Fruit fly (Drosophila melanogaster) whole organism, embryonic: ENCODE data around the gene waw.

ENCODE experiments used
- CG12104 ChIP-seq: fragments of 200-800 bp; sonication (Bioruptor generic); optimal IDR thresholded peaks from 3 replicates; lab custom pipeline; 2016; ENCODE audit warnings: missing biosample characterization, missing genetic modification characterization
- CG12219 ChIP-seq: fragments of 200-800 bp; sonication (Bioruptor generic); optimal IDR thresholded peaks from 3 replicates; lab custom pipeline; 2018; ENCODE audit warnings: missing biosample characterization, mild to moderate bottlenecking, missing genetic modification characterization
- CG13894 ChIP-seq: fragments of 200-800 bp; sonication (Bioruptor generic); optimal IDR thresholded peaks from 3 replicates; lab custom pipeline; 2018; ENCODE audit warnings: missing biosample characterization, mild to moderate bottlenecking, missing genetic modification characterization, moderate library complexity
- CG1602 ChIP-seq: fragments of 200-800 bp; sonication (Bioruptor generic); optimal IDR thresholded peaks from 3 replicates; lab custom pipeline; 2016; ENCODE audit warnings: missing biosample characterization, missing genetic modification characterization
- CG16779 ChIP-seq: fragments of 200-800 bp; sonication (Bioruptor generic); IDR thresholded peaks from 2 replicates; pipeline ENCODE4 v1.3.6; 2022; ENCODE audit warnings: missing biosample characterization, missing genetic modification characterization
- CG17568 ChIP-seq: fragments of 200-800 bp; sonication (Bioruptor generic); optimal IDR thresholded peaks from 2 replicates; lab custom pipeline; 2018; ENCODE audit warnings: missing biosample characterization, mild to moderate bottlenecking, missing genetic modification characterization, moderate library complexity
- CG2202 ChIP-seq: fragments of 200-800 bp; sonication (Bioruptor generic); optimal IDR thresholded peaks from 2 replicates; lab custom pipeline; 2018; ENCODE audit warnings: missing biosample characterization, mild to moderate bottlenecking, missing genetic modification characterization
- CG2875 ChIP-seq: fragments of 200-800 bp; sonication (Bioruptor generic); optimal IDR thresholded peaks from 2 replicates; lab custom pipeline; 2017; ENCODE audit warnings: missing biosample characterization, mild to moderate bottlenecking, missing genetic modification characterization, missing genetic modification reagents
- CG34224 ChIP-seq: fragments of 200-800 bp; sonication (Bioruptor generic); IDR thresholded peaks from 3 replicates; pipeline ENCODE4 v1.3.6; 2022; ENCODE audit warnings: missing biosample characterization, missing genetic modification characterization; ENCODE audit not compliant: partially characterized antibody
- CG42726 ChIP-seq: fragments of 200-800 bp; sonication (Bioruptor generic); IDR thresholded peaks from 2 replicates; pipeline ENCODE4 v1.3.6; 2022; ENCODE audit warnings: missing biosample characterization, missing genetic modification characterization; ENCODE audit not compliant: partially characterized antibody
- CG6791 ChIP-seq: fragments of 200-800 bp; sonication (Bioruptor generic); IDR thresholded peaks from 3 replicates; pipeline ENCODE4 v1.3.6; 2022; ENCODE audit warnings: missing biosample characterization, missing genetic modification characterization; ENCODE audit not compliant: partially characterized antibody
- CG8089 ChIP-seq: fragments of 200-800 bp; sonication (Bioruptor generic); optimal IDR thresholded peaks from 3 replicates; lab custom pipeline; 2016; ENCODE audit warnings: missing biosample characterization, missing genetic modification characterization
- CG8944 ChIP-seq: fragments of 200-800 bp; sonication (Bioruptor generic); optimal IDR thresholded peaks from 3 replicates; lab custom pipeline; 2016; ENCODE audit warnings: missing biosample characterization, missing genetic modification characterization
- CkIIα-i1 ChIP-seq: fragments of 200-800 bp; sonication (Bioruptor generic); IDR thresholded peaks from 2 replicates; pipeline ENCODE4 v1.3.6; 2022; ENCODE audit warnings: missing biosample characterization, missing genetic modification characterization
- CrebB ChIP-seq: fragments of 200-800 bp; sonication (Bioruptor generic); optimal IDR thresholded peaks from 3 replicates; lab custom pipeline; 2018; ENCODE audit warnings: missing biosample characterization, mild to moderate bottlenecking, missing genetic modification characterization
- D ChIP-seq, 2 experiments: fragments of 200-800 bp in 1 of 2; fragments of >200 bp in 1 of 2; sonication (Bioruptor generic) in 1 of 2; optimal IDR thresholded peaks; 2 replicates in 1 of 2; 3 replicates in 1 of 2; lab custom pipeline; 2017; ENCODE audit warnings: mild to moderate bottlenecking in 1 of 2, missing biosample characterization in 1 of 2, missing genetic modification characterization in 1 of 2, missing genetic modification reagents in 1 of 2
- Dad ChIP-seq: fragments of 200-800 bp; sonication (Bioruptor generic); optimal IDR thresholded peaks from 3 replicates; lab custom pipeline; 2016; ENCODE audit warnings: missing biosample characterization, missing genetic modification characterization
- Deaf1 ChIP-seq: fragments of 200-800 bp; optimal IDR thresholded peaks from 3 replicates; lab custom pipeline; 2019; ENCODE audit warnings: missing biosample characterization, mild to moderate bottlenecking, missing genetic modification characterization, moderate library complexity
- Dip2 ChIP-seq: fragments of 200-800 bp; sonication (Bioruptor generic); IDR thresholded peaks from 2 replicates; pipeline ENCODE4 v1.3.6; 2022; ENCODE audit warnings: missing biosample characterization, missing genetic modification characterization
- HLH54F ChIP-seq: fragments of 200-800 bp; sonication (Bioruptor generic); optimal IDR thresholded peaks from 3 replicates; lab custom pipeline; 2016; ENCODE audit warnings: missing biosample characterization, missing genetic modification characterization
- HmgD ChIP-seq: fragments of 200-800 bp; sonication (Bioruptor generic); optimal IDR thresholded peaks from 3 replicates; lab custom pipeline; 2016; ENCODE audit warnings: missing biosample characterization, missing genetic modification characterization
- Hsf ChIP-seq: fragments of 200-800 bp; sonication (Bioruptor generic); optimal IDR thresholded peaks from 3 replicates; lab custom pipeline; 2016; ENCODE audit warnings: missing biosample characterization, missing genetic modification characterization
- Lpt ChIP-seq: fragments of >200 bp; optimal IDR thresholded peaks from 2 replicates; lab custom pipeline; 2018; ENCODE audit warnings: missing biosample characterization, missing genetic modification characterization
- Nf-YB ChIP-seq: fragments of 200-800 bp; sonication (Bioruptor generic); optimal IDR thresholded peaks from 3 replicates; lab custom pipeline; 2019; ENCODE audit warnings: missing biosample characterization, mild to moderate bottlenecking, missing genetic modification characterization, moderate library complexity
- PHDP ChIP-seq: fragments of 200-800 bp; sonication (Bioruptor generic); optimal IDR thresholded peaks from 3 replicates; lab custom pipeline; 2018; ENCODE audit warnings: missing biosample characterization, mild to moderate bottlenecking, missing genetic modification characterization, moderate library complexity
- Pdp1 ChIP-seq, 2 experiments: fragments of 200-800 bp; sonication (Bioruptor generic); optimal IDR thresholded peaks; 3 replicates each; lab custom pipeline; 2016; ENCODE audit warnings: missing biosample characterization in 2 of 2, missing genetic modification characterization in 2 of 2, mild to moderate bottlenecking in 1 of 2, moderate library complexity in 1 of 2
- Scr ChIP-seq: fragments of 200-800 bp; sonication (Bioruptor generic); IDR thresholded peaks from 2 replicates; pipeline ENCODE4 v1.3.6; 2022; ENCODE audit warnings: missing biosample characterization, missing genetic modification characterization; ENCODE audit not compliant: partially characterized antibody
- Taf1 ChIP-seq: fragments of 200-800 bp; sonication (Bioruptor generic); IDR thresholded peaks from 2 replicates; pipeline ENCODE4 v1.3.6; 2022; ENCODE audit warnings: missing biosample characterization, missing genetic modification characterization
- Vsx1 ChIP-seq: fragments of 200-800 bp; sonication (Bioruptor generic); optimal IDR thresholded peaks from 2 replicates; lab custom pipeline; 2017; ENCODE audit warnings: missing biosample characterization, mild to moderate bottlenecking, missing genetic modification characterization, missing genetic modification reagents
- al ChIP-seq: fragments of 200-800 bp; sonication (Bioruptor generic); IDR thresholded peaks from 2 replicates; pipeline ENCODE4 v1.3.6; 2022; ENCODE audit warnings: missing biosample characterization, missing genetic modification characterization
- bab2 ChIP-seq: fragments of 200-800 bp; sonication (Bioruptor generic); optimal IDR thresholded peaks from 2 replicates; lab custom pipeline; 2016; ENCODE audit warnings: missing biosample characterization, missing genetic modification characterization
- cas ChIP-seq: fragments of 200-800 bp; sonication (Bioruptor generic); IDR thresholded peaks from 2 replicates; pipeline ENCODE4 v1.3.6; 2022; ENCODE audit warnings: missing biosample characterization, missing genetic modification characterization
- chm ChIP-seq: fragments of 200-800 bp; sonication (Bioruptor generic); IDR thresholded peaks from 2 replicates; pipeline ENCODE4 v1.3.6; 2022; ENCODE audit warnings: missing biosample characterization, missing genetic modification characterization
- da ChIP-seq: fragments of 200-800 bp; sonication (Bioruptor generic); optimal IDR thresholded peaks from 2 replicates; lab custom pipeline; 2016; ENCODE audit warnings: missing biosample characterization, missing genetic modification characterization
- hth ChIP-seq: fragments of >200 bp; optimal IDR thresholded peaks from 2 replicates; lab custom pipeline; 2017; ENCODE audit warnings: inconsistent platforms
- insv ChIP-seq, 2 experiments: fragments of 200-800 bp; sonication (Bioruptor generic); optimal IDR thresholded peaks; 3 replicates each; lab custom pipeline; 2016 to 2018; ENCODE audit warnings: missing biosample characterization in 2 of 2, missing genetic modification characterization in 2 of 2
- maf-S ChIP-seq: fragments of 200-800 bp; sonication (Bioruptor generic); optimal IDR thresholded peaks from 2 replicates; lab custom pipeline; 2016; ENCODE audit warnings: missing biosample characterization, missing genetic modification characterization
- mam ChIP-seq: fragments of 200-800 bp; sonication (Bioruptor generic); optimal IDR thresholded peaks from 3 replicates; lab custom pipeline; 2016; ENCODE audit warnings: missing biosample characterization, missing genetic modification characterization
- nmo ChIP-seq: fragments of 200-800 bp; sonication (Bioruptor generic); optimal IDR thresholded peaks from 2 replicates; lab custom pipeline; 2018; ENCODE audit warnings: missing biosample characterization, mild to moderate bottlenecking, missing genetic modification characterization, moderate library complexity
- odd ChIP-seq: fragments of 200-800 bp; sonication (Bioruptor generic); optimal IDR thresholded peaks from 2 replicates; lab custom pipeline; 2017; ENCODE audit warnings: missing biosample characterization, mild to moderate bottlenecking, missing genetic modification characterization
- onecut ChIP-seq: fragments of 200-800 bp; sonication (Bioruptor generic); IDR thresholded peaks from 2 replicates; pipeline ENCODE4 v1.3.6; 2022; ENCODE audit warnings: missing biosample characterization, missing genetic modification characterization
- org-1 ChIP-seq: fragments of 200-800 bp; sonication (Bioruptor generic); optimal IDR thresholded peaks from 2 replicates; lab custom pipeline; 2017; ENCODE audit warnings: missing biosample characterization, missing genetic modification characterization
- pita ChIP-seq: fragments of 200-800 bp; sonication (Bioruptor generic); optimal IDR thresholded peaks from 2 replicates; lab custom pipeline; 2017; ENCODE audit warnings: missing biosample characterization, mild to moderate bottlenecking, missing genetic modification characterization
- pros ChIP-seq: fragments of 200-800 bp; sonication (Bioruptor generic); optimal IDR thresholded peaks from 3 replicates; lab custom pipeline; 2019; ENCODE audit warnings: missing biosample characterization, mild to moderate bottlenecking, missing genetic modification characterization, moderate library complexity
- sens ChIP-seq: fragments of 200-800 bp; sonication (Bioruptor generic); peaks from one replicate; lab custom pipeline; 2016; ENCODE audit warnings: missing biosample characterization, missing genetic modification characterization
- slp2 ChIP-seq: fragments of 200-800 bp; sonication (Bioruptor generic); optimal IDR thresholded peaks from 2 replicates; lab custom pipeline; 2016; ENCODE audit warnings: missing biosample characterization, missing genetic modification characterization
- sr ChIP-seq: fragments of 200-800 bp; sonication (Bioruptor generic); IDR thresholded peaks from 3 replicates; pipeline ENCODE4 v1.3.6; 2022; ENCODE audit warnings: missing biosample characterization, missing genetic modification characterization
- toy ChIP-seq: fragments of 200-800 bp; sonication (Bioruptor generic); IDR thresholded peaks from 2 replicates; pipeline ENCODE4 v1.3.6; 2022; ENCODE audit warnings: missing biosample characterization, missing genetic modification characterization
- twi ChIP-seq: fragments of 200-800 bp; optimal IDR thresholded peaks from 2 replicates; lab custom pipeline; 2019; ENCODE audit warnings: missing biosample characterization, mild to moderate bottlenecking, missing genetic modification characterization, moderate library complexity
- wek ChIP-seq: fragments of 200-800 bp; sonication (Bioruptor generic); optimal IDR thresholded peaks from 3 replicates; lab custom pipeline; 2018; ENCODE audit warnings: missing biosample characterization, mild to moderate bottlenecking, missing genetic modification characterization, moderate library complexity
- yki ChIP-seq: fragments of >200 bp; optimal IDR thresholded peaks from 3 replicates; lab custom pipeline; 2018

waw gene

dm6 chrX:21345036-21345500, 17.8 kb upstream of the waw start, which contains the start of gene dod (continued):
- no peak for TF ChIP-seq CG2202 (tag; lab: Kevin White, UChicago)
- no peak for TF ChIP-seq Dip2
- TF ChIP-seq CG6791 (GFP tag; lab: Robert Waterston, UW): peak; percentile 79
- peak; percentile 68 for TF ChIP-seq nmo (GFP tag; lab: Kevin White, UChicago)
- TF ChIP-seq Scr: peak; percentile 74
- no peak for TF ChIP-seq pros
- TF ChIP-seq Vsx1: no peak
- TF ChIP-seq Dad (GFP tag; lab: Kevin White, UChicago): peak; percentile 55
- TF ChIP-seq Lpt (GFP tag; lab: Kevin White, UChicago): no peak
- no peak for TF ChIP-seq slp2 (GFP tag; lab: Kevin White, UChicago)
- peak; percentile 12 for TF ChIP-seq wek (GFP tag; lab: Kevin White, UChicago)
- peak; percentile 88 for TF ChIP-seq pita (GFP tag; lab: Kevin White, UChicago)
- peak; percentile 90 for TF ChIP-seq sens (GFP tag; lab: Kevin White, UChicago)
- TF ChIP-seq maf-S (GFP tag; lab: Kevin White, UChicago): no peak
- peak; percentile 37 for TF ChIP-seq CG12219
- TF ChIP-seq twi (tag; lab: Kevin White, UChicago): no peak
- peak; percentile 19 for TF ChIP-seq Deaf1 (tag; lab: Kevin White, UChicago)
- TF ChIP-seq toy (GFP tag; lab: Robert Waterston, UW): no peak
- peak; percentile 62 for TF ChIP-seq mam (GFP tag; lab: Kevin White, UChicago)
- peak; percentile 38; the same call in 1 of the 2 replicates for TF ChIP-seq chm (GFP tag; lab: Robert Waterston, UW)
- peak; percentile 67 for TF ChIP-seq CG13894
- TF ChIP-seq CG1602: no peak
- peak; percentile 37 for TF ChIP-seq Nf-YB
- TF ChIP-seq CG17568 (GFP tag; lab: Kevin White, UChicago): no peak
- no peak for TF ChIP-seq da
- TF ChIP-seq CG12104: no peak
- TF ChIP-seq hth (lab: Kevin White, UChicago): no peak
- TF ChIP-seq Taf1 (GFP tag; lab: Robert Waterston, UW): 0 out of 2 replicates have a peak, but pooled peaks have one; percentile 16
- TF ChIP-seq bab2: peak; percentile 57
- peak; percentile 30 for TF ChIP-seq Hsf (GFP tag; lab: Kevin White, UChicago)
- 0 out of 3 replicates have a peak, but pooled peaks have one; percentile 17 for TF ChIP-seq sr (GFP tag; lab: Robert Waterston, UW)
- TF ChIP-seq CG42726 (GFP tag; lab: Robert Waterston, UW): peak; percentile 83; the same call in 1 of the 2 replicates
- TF ChIP-seq CrebB (tag; lab: Kevin White, UChicago): no peak
- peak; percentile 42 for TF ChIP-seq CG8944 (GFP tag; lab: Kevin White, UChicago)
- TF ChIP-seq HLH54F (GFP tag; lab: Kevin White, UChicago): peak; percentile 35
- peak; percentile 25 for TF ChIP-seq org-1 (GFP tag; lab: Kevin White, UChicago)
- TF ChIP-seq cas: 0 out of 2 replicates have a peak, but pooled peaks have one; percentile 42
- peak; percentile 58 for TF ChIP-seq HmgD (GFP tag; lab: Kevin White, UChicago)
- TF ChIP-seq Pdp1 (GFP tag; optimal IDR thresholded peaks at IDR 0.05; lab: Kevin White, UChicago): peak; percentile 26 to 53
- TF ChIP-seq CG8089 (GFP tag; lab: Kevin White, UChicago): peak; percentile 10
- no peak for TF ChIP-seq D (optimal IDR thresholded peaks at IDR 0.05; lab: Kevin White, UChicago)
- TF ChIP-seq D (GFP tag; optimal IDR thresholded peaks at IDR 0.05; lab: Kevin White, UChicago): no peak
- TF ChIP-seq odd (GFP tag; lab: Kevin White, UChicago): no peak
- TF ChIP-seq CG16779 (GFP tag; lab: Robert Waterston, UW): no peak
- peak; percentile 65; the same call in 2 of the 3 replicates for TF ChIP-seq CG34224 (GFP tag; lab: Robert Waterston, UW)
- no peak for TF ChIP-seq yki
- peak in 1 of 2 experiments; percentile 19 for TF ChIP-seq insv (GFP tag; optimal IDR thresholded peaks at IDR 0.05; lab: Kevin White, UChicago)
- 0 out of 2 replicates have a peak, but pooled peaks have one; percentile 32 for TF ChIP-seq al (GFP tag; lab: Robert Waterston, UW)
- no peak for TF ChIP-seq CkIIα-i1 (GFP tag; lab: Robert Waterston, UW)
- peak; percentile 65 for TF ChIP-seq PHDP (tag; lab: Kevin White, UChicago)
- peak; percentile 10 for TF ChIP-seq CG2875
- peak; percentile 87 for TF ChIP-seq onecut (GFP tag; lab: Robert Waterston, UW)
